Worm (Caenorhabditis elegans) whole organism, L2 larva: Measurements from ENCODE around the gene cebp-1.

ENCODE experiments used
- C34F6.9 ChIP-seq: fragments of 150-350 bp; optimal IDR thresholded peaks from 2 replicates; lab custom pipeline; 2014; ENCODE audit warnings: missing biosample characterization, missing genetic modification characterization
- F13H6.1 ChIP-seq: sonication (generic microtip); optimal IDR thresholded peaks from 2 replicates; lab custom pipeline; 2016; ENCODE audit warnings: missing genetic modification characterization, missing compliant biosample characterization
- R02D3.7 ChIP-seq: fragments of 150-350 bp; optimal IDR thresholded peaks from 2 replicates; lab custom pipeline; 2014; ENCODE audit warnings: missing biosample characterization, missing genetic modification characterization
- Y55F3AM.14 ChIP-seq: fragments of 200-800 bp; sonication (Bioruptor generic); optimal IDR thresholded peaks from 2 replicates; lab custom pipeline; 2018; ENCODE audit warnings: mild to moderate bottlenecking, missing genetic modification characterization, missing compliant biosample characterization
- alr-1 ChIP-seq: fragments of 150-350 bp; optimal IDR thresholded peaks from 2 replicates; lab custom pipeline; 2014; ENCODE audit warnings: missing biosample characterization, missing genetic modification characterization
- aly-2 ChIP-seq: fragments of 150-350 bp; optimal IDR thresholded peaks from 2 replicates; lab custom pipeline; 2014; ENCODE audit warnings: missing biosample characterization, missing genetic modification characterization
- ama-1 ChIP-seq: fragments of 150-350 bp; optimal IDR thresholded peaks from 2 replicates; lab custom pipeline; 2018; ENCODE audit warnings: inconsistent platforms
- blmp-1 ChIP-seq: sonication (generic microtip); optimal IDR thresholded peaks from 2 replicates; lab custom pipeline; 2017; ENCODE audit warnings: missing genetic modification characterization, mild to moderate bottlenecking, missing compliant biosample characterization, antibody characterized with exemption, moderate library complexity; ENCODE audit not compliant: insufficient read depth
- ceh-16 ChIP-seq: fragments of 150-350 bp; optimal IDR thresholded peaks from 2 replicates; lab custom pipeline; 2014; ENCODE audit warnings: missing biosample characterization, missing genetic modification characterization
- crh-2 ChIP-seq: sonication (generic microtip); optimal IDR thresholded peaks from 2 replicates; lab custom pipeline; 2017; ENCODE audit warnings: missing biosample characterization, missing genetic modification characterization
- dmd-4 ChIP-seq: sonication (generic microtip); optimal IDR thresholded peaks from 2 replicates; lab custom pipeline; 2017; ENCODE audit warnings: missing biosample characterization, missing genetic modification characterization
- elt-3 ChIP-seq: sonication (generic microtip); optimal IDR thresholded peaks from 2 replicates; lab custom pipeline; 2017; ENCODE audit warnings: missing biosample characterization, missing genetic modification characterization
- lin-11 ChIP-seq: fragments of 150-350 bp; sonication (generic microtip); optimal IDR thresholded peaks from 2 replicates; lab custom pipeline; 2014; ENCODE audit warnings: missing biosample characterization, missing genetic modification characterization, inconsistent platforms, mixed read lengths
- lin-13 ChIP-seq: fragments of 150-350 bp; optimal IDR thresholded peaks from 2 replicates; lab custom pipeline; 2014; ENCODE audit warnings: missing biosample characterization, missing genetic modification reagents, missing genetic modification characterization
- lsy-2 ChIP-seq, 2 experiments: fragments of 150-350 bp in 1 of 2; sonication (generic microtip) in 1 of 2; optimal IDR thresholded peaks; 2 replicates each; lab custom pipeline; 2014 to 2017; ENCODE audit warnings: missing biosample characterization in 2 of 2, missing genetic modification characterization in 2 of 2
- mab-5 ChIP-seq: fragments of 150-350 bp; optimal IDR thresholded peaks from 2 replicates; lab custom pipeline; 2014; ENCODE audit warnings: missing biosample characterization, missing genetic modification characterization
- mbf-1 ChIP-seq: sonication (generic microtip); optimal IDR thresholded peaks from 2 replicates; lab custom pipeline; 2017; ENCODE audit warnings: missing biosample characterization, missing genetic modification characterization
- mdl-1 ChIP-seq, 2 experiments: fragments of 150-350 bp in 1 of 2; sonication (generic microtip) in 1 of 2; optimal IDR thresholded peaks; 2 replicates each; lab custom pipeline; 2017; ENCODE audit warnings: missing biosample characterization in 2 of 2, missing genetic modification characterization in 2 of 2
- nhr-10 ChIP-seq: sonication (generic microtip); optimal IDR thresholded peaks from 2 replicates; lab custom pipeline; 2017; ENCODE audit warnings: missing biosample characterization, missing genetic modification characterization
- nhr-129 ChIP-seq: fragments of 150-350 bp; optimal IDR thresholded peaks from 2 replicates; lab custom pipeline; 2014; ENCODE audit warnings: missing biosample characterization, missing genetic modification characterization
- nhr-21 ChIP-seq: fragments of 150-350 bp; optimal IDR thresholded peaks from 2 replicates; lab custom pipeline; 2014; ENCODE audit warnings: missing biosample characterization, missing genetic modification characterization
- nhr-23 ChIP-seq: fragments of 150-350 bp; optimal IDR thresholded peaks from 2 replicates; lab custom pipeline; 2014; ENCODE audit warnings: missing biosample characterization, missing genetic modification reagents, missing genetic modification characterization
- nhr-237 ChIP-seq: fragments of 150-350 bp; optimal IDR thresholded peaks from 2 replicates; lab custom pipeline; 2014; ENCODE audit warnings: missing biosample characterization, missing genetic modification characterization
- nhr-25 ChIP-seq: fragments of 150-350 bp; sonication (generic microtip); optimal IDR thresholded peaks from 3 replicates; lab custom pipeline; 2014; ENCODE audit warnings: missing biosample characterization, missing genetic modification characterization
- nhr-6 ChIP-seq: fragments of 150-350 bp; optimal IDR thresholded peaks from 2 replicates; lab custom pipeline; 2014; ENCODE audit warnings: missing biosample characterization, missing genetic modification characterization
- nhr-77 ChIP-seq: fragments of 150-350 bp; optimal IDR thresholded peaks from 2 replicates; lab custom pipeline; 2014; ENCODE audit warnings: missing biosample characterization, missing genetic modification characterization
- sem-4 ChIP-seq: fragments of 150-350 bp; optimal IDR thresholded peaks from 2 replicates; lab custom pipeline; 2014; ENCODE audit warnings: missing biosample characterization, missing genetic modification reagents, missing genetic modification characterization
- skn-1 ChIP-seq: sonication (generic microtip); optimal IDR thresholded peaks from 2 replicates; lab custom pipeline; 2017; ENCODE audit warnings: missing biosample characterization, missing genetic modification characterization
- sma-3 ChIP-seq: sonication (generic microtip); optimal IDR thresholded peaks from 2 replicates; lab custom pipeline; 2016; ENCODE audit warnings: missing genetic modification reagents, missing genetic modification characterization, missing compliant biosample characterization
- unc-39 ChIP-seq: fragments of 150-350 bp; optimal IDR thresholded peaks from 2 replicates; lab custom pipeline; 2014; ENCODE audit warnings: missing biosample characterization, missing genetic modification characterization
- unc-55 ChIP-seq: fragments of 150-350 bp; sonication (generic microtip); optimal IDR thresholded peaks from 3 replicates; lab custom pipeline; 2014; ENCODE audit warnings: missing biosample characterization, missing genetic modification reagents, missing genetic modification characterization
- unc-62 ChIP-seq: fragments of 150-350 bp; optimal IDR thresholded peaks from 2 replicates; lab custom pipeline; 2014; ENCODE audit warnings: missing biosample characterization, missing genetic modification reagents, missing genetic modification characterization
- zag-1 ChIP-seq: fragments of 150-350 bp; optimal IDR thresholded peaks from 2 replicates; lab custom pipeline; 2014; ENCODE audit warnings: missing biosample characterization, missing genetic modification characterization
- ztf-4 ChIP-seq: fragments of 150-350 bp; optimal IDR thresholded peaks from 2 replicates; lab custom pipeline; 2014; ENCODE audit warnings: missing biosample characterization, missing genetic modification characterization

The cebp-1 gene

DNA sequence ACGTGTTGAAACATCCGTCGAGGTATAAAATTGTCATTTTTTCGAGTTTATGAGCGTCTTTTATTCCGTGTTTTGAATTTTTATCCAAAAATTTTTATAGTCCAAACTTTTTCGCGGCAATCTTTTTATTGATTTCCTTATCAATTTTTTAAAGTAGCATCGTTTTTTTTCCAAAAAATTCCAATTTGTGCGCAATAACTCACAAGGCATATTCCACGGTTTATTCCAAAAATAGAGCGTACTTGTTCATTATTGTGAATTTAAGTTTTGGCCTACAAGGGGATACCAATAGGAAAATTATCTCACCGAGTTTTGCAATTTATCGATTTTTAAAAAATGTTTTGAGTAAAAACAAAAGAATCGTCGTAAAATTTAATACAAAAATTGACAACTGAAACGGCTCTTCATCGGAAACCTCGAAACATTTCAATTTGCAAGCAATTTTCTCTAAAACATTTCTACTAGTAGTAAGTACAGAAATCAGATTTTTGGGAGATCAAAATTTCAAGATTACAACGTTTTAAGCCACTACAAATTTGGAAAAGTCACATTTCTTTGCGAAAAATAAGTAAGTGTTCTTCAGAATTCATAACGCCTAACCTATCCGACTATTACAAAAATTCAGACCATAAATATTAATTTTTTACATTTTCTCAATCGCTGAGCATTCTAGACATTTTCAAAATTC is 10.0 kb downstream of the cebp-1 start:
- TF ChIP-seq nhr-129 (tag; lab: Kevin White, UChicago) (no peak), Y55F3AM.14 (GFP tag; lab: Kevin White, UChicago) (no peak), aly-2 (no peak), lsy-2 (tag; optimal IDR thresholded peaks at IDR 0.05; lab: Kevin White, UChicago) (no peak), ceh-16 (no peak), mbf-1 (tag; lab: Kevin White, UChicago) (no peak), nhr-77 (tag; lab: Kevin White, UChicago) (no peak), unc-55 (GFP tag; lab: Kevin White, UChicago) (no peak), C34F6.9 (tag; lab: Kevin White, UChicago) (peak; percentile 22), sma-3 (GFP tag; lab: Kevin White, UChicago) (peak; percentile 20), sem-4 (tag; lab: Kevin White, UChicago) (no peak), unc-62 (no peak), elt-3 (tag; lab: Kevin White, UChicago) (no peak), unc-39 (no peak), crh-2 (no peak), ztf-4 (tag; lab: Kevin White, UChicago) (no peak), zag-1 (tag; lab: Kevin White, UChicago) (no peak), nhr-10 (tag; lab: Kevin White, UChicago) (no peak), dmd-4 (tag; lab: Kevin White, UChicago) (no peak), mab-5 (tag; lab: Kevin White, UChicago) (no peak), lin-13 (peak; percentile 4), R02D3.7 (no peak), nhr-21 (tag; lab: Kevin White, UChicago) (no peak), nhr-25 (tag; lab: Kevin White, UChicago) (peak; percentile 64), ama-1 (lab: Kevin White, UChicago) (no peak)

ce11 chrX:1441602-1442183 is 12.0 kb downstream of the cebp-1 start:
- TF ChIP-seq alr-1 (tag; lab: Kevin White, UChicago) (no peak), R02D3.7 (no peak), blmp-1 (no peak), unc-55 (GFP tag; lab: Kevin White, UChicago) (no peak), elt-3 (tag; lab: Kevin White, UChicago) (no peak), ztf-4 (tag; lab: Kevin White, UChicago) (no peak), lsy-2 (tag; optimal IDR thresholded peaks at IDR 0.05; lab: Kevin White, UChicago) (no peak), zag-1 (tag; lab: Kevin White, UChicago) (no peak), nhr-6 (tag; lab: Kevin White, UChicago) (no peak), unc-39 (no peak), skn-1 (tag; lab: Kevin White, UChicago) (no peak), Y55F3AM.14 (GFP tag; lab: Kevin White, UChicago) (no peak), nhr-23 (tag; lab: Kevin White, UChicago) (no peak), nhr-21 (tag; lab: Kevin White, UChicago) (no peak)

DNA sequence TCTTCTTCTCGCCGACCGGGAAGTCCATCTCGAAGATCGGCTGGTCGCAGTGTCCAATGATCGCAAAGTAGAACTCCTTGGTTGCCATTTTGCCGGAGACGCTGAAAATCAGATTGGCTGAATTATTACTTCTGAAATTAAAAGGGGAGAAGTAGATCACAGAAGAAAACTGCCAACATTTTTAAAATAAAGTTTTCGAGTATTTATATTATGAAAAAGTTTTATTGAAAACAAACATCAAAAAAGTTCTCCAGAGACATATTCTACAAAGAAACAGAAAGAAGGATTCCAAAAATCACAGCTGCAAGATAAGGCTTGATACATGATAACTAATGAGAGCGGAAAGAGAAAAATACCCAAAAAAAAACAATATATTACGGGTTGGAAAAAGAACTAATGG is 13.5 kb downstream of the cebp-1 start, which contains the start of gene sedl-1:
Gene sedl-1, minus strand, starts transcription at position 101 of the 400 bp plus-strand sequence.
- TF ChIP-seq nhr-23 (tag; lab: Kevin White, UChicago) (no peak), nhr-21 (tag; lab: Kevin White, UChicago) (no peak), F13H6.1 (no peak), nhr-237 (tag; lab: Kevin White, UChicago) (no peak), aly-2 (no peak)

DNA sequence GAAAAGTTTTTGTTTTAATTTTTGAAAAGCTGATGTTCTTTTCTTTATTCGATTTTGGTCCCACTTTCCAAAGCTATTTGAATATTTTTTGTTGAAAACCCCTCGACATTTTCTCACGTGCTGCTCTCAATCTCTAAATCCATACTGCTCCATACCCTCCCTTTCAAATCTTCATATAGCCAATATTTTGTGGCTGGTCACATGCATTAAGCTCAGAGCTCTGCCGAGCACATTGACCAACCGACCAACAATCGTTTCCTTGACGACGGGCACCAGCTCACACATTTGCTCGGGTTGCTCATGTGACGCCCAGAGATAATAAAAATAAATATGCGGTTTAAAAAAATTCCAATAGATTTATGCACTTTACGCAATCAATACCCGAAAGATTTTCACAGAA is 14.7 kb downstream of the cebp-1 start:
- TF ChIP-seq aly-2, result no peak
- TF ChIP-seq sem-4 (tag; lab: Kevin White, UChicago), result no peak
- TF ChIP-seq unc-39, result no peak
- no peak for TF ChIP-seq ceh-16
- peak; percentile 13 for TF ChIP-seq C34F6.9 (tag; lab: Kevin White, UChicago)
- TF ChIP-seq lin-11 (tag; lab: Kevin White, UChicago), result peak; percentile 36
- TF ChIP-seq nhr-23 (tag; lab: Kevin White, UChicago), result no peak
- TF ChIP-seq nhr-21 (tag; lab: Kevin White, UChicago), result peak; percentile 3
- no peak for TF ChIP-seq mab-5 (tag; lab: Kevin White, UChicago)
- TF ChIP-seq crh-2, result peak; percentile 25
- peak in 1 of 2 experiments; percentile 34 for TF ChIP-seq mdl-1 (tag; optimal IDR thresholded peaks at IDR 0.05; lab: Kevin White, UChicago)
- TF ChIP-seq lsy-2 (tag; optimal IDR thresholded peaks at IDR 0.05; lab: Kevin White, UChicago), result peak; percentile 20 to 39
